Worm (Caenorhabditis elegans): ENCODE data around the gene msh-5.

DNA sequence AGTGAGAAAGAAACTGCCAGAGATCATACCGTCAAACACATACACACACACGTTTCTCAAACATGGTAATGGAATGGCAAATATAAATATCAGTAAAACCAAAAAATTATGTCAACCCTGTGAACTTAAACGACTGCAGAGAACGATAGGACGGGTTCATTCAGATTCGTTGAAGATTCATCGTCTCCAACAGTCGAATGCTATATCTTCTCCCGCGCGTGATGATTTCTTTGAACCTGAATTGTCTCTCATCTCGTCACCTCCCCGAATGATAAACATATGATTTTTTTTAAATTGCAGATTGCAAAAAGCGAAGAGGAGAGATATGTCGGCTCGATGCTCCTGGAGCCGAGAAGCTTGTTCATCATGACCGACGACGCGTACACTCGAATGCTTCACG is 44.2 kb upstream of the msh-5 start:
- TF ChIP-seq flt-1 (GFP tag; IDR thresholded peaks at IDR 0.05): no peak
- no peak for TF ChIP-seq med-1 (GFP tag; optimal IDR thresholded peaks at IDR 0.05; ENCODE audit: insufficient read depth)
- no peak for TF ChIP-seq ztf-29 (GFP tag; IDR thresholded peaks at IDR 0.05)
- TF ChIP-seq klf-2 (GFP tag; conservative IDR thresholded peaks at IDR 0.05): no peak
- TF ChIP-seq ref-1 (GFP tag; conservative IDR thresholded peaks at IDR 0.05): no peak
- TF ChIP-seq ztf-23 (GFP tag; IDR thresholded peaks at IDR 0.05): no peak

All from whole organism, midembryonic.